Worm (Caenorhabditis elegans) whole organism, young adult: ENCODE results near the gene Y54G11A.3.

Experiments
- Y56A3A.18 ChIP-seq: fragments of 200-800 bp; sonication (Bioruptor generic); IDR thresholded peaks from 2 replicates; pipeline ENCODE4 v1.3.6; 2022; ENCODE audit warnings: missing genetic modification reagents, missing genetic modification characterization, missing compliant biosample characterization
- Y79H2A.3 ChIP-seq: fragments of 200-800 bp; sonication (Bioruptor generic); conservative IDR thresholded peaks from 2 replicates; pipeline ENCODE4 v1.3.6; 2022; ENCODE audit warnings: missing genetic modification reagents, missing genetic modification characterization, missing compliant biosample characterization
- hsf-1 ChIP-seq: fragments of 200-800 bp; sonication (Bioruptor generic); IDR thresholded peaks from 2 replicates; pipeline ENCODE4 v1.3.6; 2022; ENCODE audit warnings: missing genetic modification reagents, missing genetic modification characterization, missing compliant biosample characterization
- lin-35 ChIP-seq, 3 experiments: fragments of 150-350 bp in 2 of 3; sonication (generic microtip) in 1 of 3; optimal IDR thresholded peaks; 2 replicates each; lab custom pipeline; 2014 to 2018; ENCODE audit warnings: missing biosample characterization in 3 of 3, missing genetic modification characterization in 3 of 3, missing genetic modification reagents in 3 of 3
- mel-28 ChIP-seq: sonication (generic microtip); optimal IDR thresholded peaks from 2 replicates; lab custom pipeline; 2016; ENCODE audit warnings: borderline replicate concordance, mild to moderate bottlenecking, missing genetic modification characterization, missing compliant biosample characterization
- nfya-1 ChIP-seq: sonication (generic microtip); optimal IDR thresholded peaks from 2 replicates; lab custom pipeline; 2017; ENCODE audit warnings: antibody characterized with exemption, missing compliant biosample characterization, missing genetic modification characterization, borderline replicate concordance; ENCODE audit not compliant: insufficient read depth

DNA sequence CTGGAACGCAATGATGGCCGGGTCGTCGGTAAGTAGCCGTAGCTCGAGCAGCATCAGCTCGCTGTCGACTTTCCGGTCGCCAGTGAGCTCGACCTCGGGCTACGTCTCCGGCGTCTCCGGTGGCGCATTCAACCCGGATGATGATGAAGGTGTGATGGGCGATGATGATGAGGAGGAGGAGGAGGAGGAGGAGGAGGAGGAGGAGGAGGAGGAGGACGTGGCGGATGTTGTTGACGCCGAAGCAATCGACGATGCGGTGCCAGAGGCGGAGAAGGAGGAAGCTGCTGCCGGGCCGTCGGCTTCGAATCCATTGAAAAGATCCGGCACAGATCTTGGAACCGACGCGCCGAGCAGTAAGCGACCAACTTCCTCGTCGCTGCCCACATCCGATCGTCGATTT, 42.8 kb downstream of the Y54G11A.3 start:
- TF ChIP-seq Y79H2A.3, result no peak
- no peak for TF ChIP-seq nfya-1 (tag; lab: Kevin White, UChicago)
- TF ChIP-seq Y56A3A.18 (GFP tag; lab: Robert Waterston, UW), result 0 out of 2 replicates have a peak, but pooled peaks have one; percentile 21
- TF ChIP-seq mel-28 (tag; lab: Kevin White, UChicago), result no peak
- TF ChIP-seq lin-35 (GFP tag; optimal IDR thresholded peaks at IDR 0.05; lab: Kevin White, UChicago), result no peak
- no peak for TF ChIP-seq hsf-1 (GFP tag; lab: Robert Waterston, UW)
